Worm (Caenorhabditis elegans): ENCODE measurements around the gene srbc-21.

DNA sequence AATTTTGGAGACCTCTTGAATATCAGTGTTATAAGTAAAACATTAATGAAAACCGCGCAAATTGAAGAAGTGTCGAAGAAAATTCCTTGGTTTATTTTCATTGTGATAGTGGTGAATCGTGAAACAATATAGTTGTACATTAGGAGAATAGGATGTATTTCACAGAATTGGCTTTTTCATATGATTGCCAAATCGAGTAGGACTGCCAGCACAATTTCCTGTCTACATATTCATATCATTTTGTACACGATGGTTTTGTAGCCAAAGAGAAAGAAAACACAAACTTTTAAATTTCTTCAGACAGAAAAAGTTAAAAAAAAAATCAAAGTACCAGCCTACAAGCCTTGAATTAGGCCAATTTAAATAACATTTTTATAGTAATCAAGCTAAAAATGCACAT, 8.4 kb downstream of the srbc-21 start, which contains the start of gene str-255:
- TF ChIP-seq him-1 (tag; optimal IDR thresholded peaks at IDR 0.05) (no peak), dao-5 (tag; optimal IDR thresholded peaks at IDR 0.05) (no peak), W03F9.2 (tag; optimal IDR thresholded peaks at IDR 0.05) (no peak)

Measured in whole organism, L4/young adult.